Worm (Caenorhabditis elegans) whole organism, young adult: Measurements from ENCODE around the gene rhy-1.

Experiments
- ama-1 ChIP-seq, 3 experiments: fragments of 150-350 bp in 1 of 3; sonication (generic microtip) in 2 of 3; optimal IDR thresholded peaks; 2 replicates each; lab custom pipeline; 2014 to 2018; ENCODE audit warnings: missing biosample characterization in 2 of 3, missing genetic modification characterization in 2 of 3, missing genetic modification reagents in 2 of 3
- aptf-3 ChIP-seq: fragments of 200-800 bp; sonication (Bioruptor generic); IDR thresholded peaks from 2 replicates; pipeline ENCODE4 v1.3.6; 2022; ENCODE audit warnings: missing genetic modification characterization, missing compliant biosample characterization
- ceh-58 ChIP-seq: fragments of 200-800 bp; sonication (Bioruptor generic); IDR thresholded peaks from 2 replicates; pipeline ENCODE4 v1.3.6; 2022; ENCODE audit warnings: missing genetic modification characterization, missing compliant biosample characterization
- efl-1 ChIP-seq: fragments of 150-350 bp; optimal IDR thresholded peaks from 2 replicates; lab custom pipeline; 2014; ENCODE audit warnings: missing biosample characterization, missing genetic modification reagents, missing genetic modification characterization
- lag-1 ChIP-seq: fragments of 200-800 bp; sonication (Bioruptor generic); IDR thresholded peaks from 2 replicates; pipeline ENCODE4 v1.3.6; 2022; ENCODE audit warnings: missing genetic modification reagents, missing genetic modification characterization, missing compliant biosample characterization
- madf-8 ChIP-seq: fragments of 200-800 bp; sonication (Bioruptor generic); conservative IDR thresholded peaks from 2 replicates; pipeline ENCODE4 v1.3.6; 2022; ENCODE audit warnings: missing genetic modification reagents, missing genetic modification characterization, missing compliant biosample characterization
- mel-28 ChIP-seq: sonication (generic microtip); optimal IDR thresholded peaks from 2 replicates; lab custom pipeline; 2016; ENCODE audit warnings: borderline replicate concordance, mild to moderate bottlenecking, missing genetic modification characterization, missing compliant biosample characterization
- nhr-120 ChIP-seq: fragments of 200-800 bp; sonication (Bioruptor generic); IDR thresholded peaks from 2 replicates; pipeline ENCODE4 v1.3.6; 2022; ENCODE audit warnings: missing genetic modification characterization, missing compliant biosample characterization
- pha-4 ChIP-seq: fragments of 150-350 bp; sonication (generic microtip); optimal IDR thresholded peaks from 2 replicates; lab custom pipeline; 2014; ENCODE audit warnings: missing biosample characterization, missing genetic modification reagents, missing genetic modification characterization
- zim-3 ChIP-seq: sonication (generic microtip); optimal IDR thresholded peaks from 2 replicates; lab custom pipeline; 2017; ENCODE audit warnings: mild to moderate bottlenecking, missing genetic modification characterization, moderate library complexity, missing compliant biosample characterization
- ztf-25 ChIP-seq: fragments of 200-800 bp; sonication (Bioruptor generic); IDR thresholded peaks from 2 replicates; pipeline ENCODE4 v1.3.6; 2022; ENCODE audit warnings: missing genetic modification reagents, missing genetic modification characterization, missing compliant biosample characterization
- ztf-28 ChIP-seq: fragments of 200-800 bp; sonication (Bioruptor generic); IDR thresholded peaks from 2 replicates; pipeline ENCODE4 v1.3.6; 2022; ENCODE audit warnings: missing genetic modification reagents, missing genetic modification characterization, missing compliant biosample characterization

DNA sequence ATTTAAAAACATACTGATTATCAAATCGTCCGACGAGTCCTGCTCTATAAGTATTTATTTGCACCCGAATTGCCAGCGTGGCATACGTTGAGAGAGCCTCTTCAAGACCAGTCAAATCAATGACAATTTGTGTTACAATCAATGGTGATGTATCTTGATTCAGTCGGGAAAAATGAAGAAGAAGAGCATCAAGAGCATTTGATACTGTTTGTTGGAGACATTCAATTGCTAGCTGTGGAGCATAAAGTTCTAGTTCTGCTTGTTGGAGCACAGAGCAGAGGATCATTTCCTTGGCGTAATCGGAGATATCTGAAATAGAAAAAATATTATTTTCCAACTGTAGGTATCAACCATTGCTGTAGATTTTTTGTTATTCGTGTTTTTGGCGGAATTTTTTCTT is 12.3 kb downstream of the rhy-1 start:
- no peak for TF ChIP-seq ztf-28 (GFP tag; lab: Robert Waterston, UW)
- TF ChIP-seq lag-1 = no peak
- TF ChIP-seq zim-3 (tag; lab: Kevin White, UChicago) = no peak
- TF ChIP-seq ztf-25 (GFP tag; lab: Robert Waterston, UW) = no peak
- TF ChIP-seq ama-1 (optimal IDR thresholded peaks at IDR 0.05; lab: Kevin White, UChicago) = no peak
- TF ChIP-seq ama-1 (GFP tag; optimal IDR thresholded peaks at IDR 0.05; lab: Kevin White, UChicago) = no peak
- no peak for TF ChIP-seq mel-28 (tag; lab: Kevin White, UChicago)
- TF ChIP-seq pha-4 (tag; lab: Kevin White, UChicago) = no peak
- TF ChIP-seq aptf-3 (GFP tag; lab: Robert Waterston, UW) = no peak
- no peak for TF ChIP-seq efl-1
- TF ChIP-seq nhr-120 = no peak
- no peak for TF ChIP-seq ceh-58
- TF ChIP-seq madf-8 = no peak
